Fruit fly (Drosophila melanogaster): ENCODE data around the gene Rtel1.

The Rtel1 gene

DNA sequence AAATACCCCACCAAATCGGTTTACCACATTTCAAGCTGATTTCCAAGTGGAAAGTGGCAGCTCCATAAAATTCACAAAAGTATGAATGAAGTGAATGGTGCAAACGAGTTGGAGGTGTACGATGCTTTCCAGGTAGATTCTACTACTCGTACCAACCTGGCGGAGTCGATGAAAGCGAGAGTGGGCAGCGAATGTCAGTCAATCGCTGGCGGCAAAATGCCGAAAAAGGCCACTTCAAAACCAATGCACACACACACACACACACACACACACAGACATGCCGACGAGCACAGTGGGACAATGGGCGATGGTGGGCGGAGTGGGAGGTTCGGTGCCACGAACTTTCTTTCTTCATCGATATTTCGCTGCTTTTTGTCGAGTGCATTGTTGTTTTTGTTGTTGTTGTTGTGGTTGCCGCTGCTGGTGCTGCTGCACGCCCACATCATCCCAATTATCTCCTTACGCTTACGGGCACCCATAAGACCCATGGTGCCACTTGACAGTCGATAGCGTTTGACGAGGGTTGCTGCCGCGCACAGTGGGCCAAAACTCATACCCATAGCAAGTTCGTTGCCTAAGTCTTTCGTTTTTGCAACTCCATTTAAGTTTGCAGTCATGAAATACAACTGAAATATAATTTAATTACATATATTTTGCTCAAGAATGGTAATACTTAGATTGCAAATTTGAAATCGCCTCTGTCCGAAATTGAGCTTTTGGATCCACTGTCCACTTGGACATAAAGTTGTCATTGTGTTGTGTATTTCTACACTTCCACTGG is 35.9 kb downstream of the Rtel1 start (continued):
- TF ChIP-seq tna (GFP tag; IDR thresholded peaks at IDR 0.05; ENCODE audit: partially characterized antibody) (no peak), CG6254 (GFP tag; optimal IDR thresholded peaks at IDR 0.05) (peak; percentile 30), zfh1 (GFP tag; IDR thresholded peaks at IDR 0.05) (peak; percentile 53; the same call in 1 of the 3 replicates), BEAF-32 (GFP tag; optimal IDR thresholded peaks at IDR 0.05) (no peak), CG15696 (tag; optimal IDR thresholded peaks at IDR 0.05) (no peak), Scr (GFP tag; IDR thresholded peaks at IDR 0.05; ENCODE audit: partially characterized antibody) (no peak), Atf6 (GFP tag; IDR thresholded peaks at IDR 0.05) (no peak), CG14667 (GFP tag; IDR thresholded peaks at IDR 0.05) (no peak), Vsx1 (GFP tag; optimal IDR thresholded peaks at IDR 0.05) (no peak), odd (GFP tag; optimal IDR thresholded peaks at IDR 0.05) (no peak), CG30403 (GFP tag; optimal IDR thresholded peaks at IDR 0.05) (peak; percentile 42), grau (tag; optimal IDR thresholded peaks at IDR 0.05) (peak; percentile 38), CG17568 (GFP tag; optimal IDR thresholded peaks at IDR 0.05) (no peak), gce (GFP tag; IDR thresholded peaks at IDR 0.05) (no peak), CG11696 (GFP tag; IDR thresholded peaks at IDR 0.05) (no peak), CG11723 (GFP tag; optimal IDR thresholded peaks at IDR 0.05) (no peak), Fer2 (tag; optimal IDR thresholded peaks at IDR 0.05) (no peak), sr (GFP tag; IDR thresholded peaks at IDR 0.05) (no peak), pfk (GFP tag; optimal IDR thresholded peaks at IDR 0.05) (no peak), dmrt11E (tag; optimal IDR thresholded peaks at IDR 0.05) (peak; percentile 31), ham (GFP tag; IDR thresholded peaks at IDR 0.05) (no peak), CTCF (GFP tag; optimal IDR thresholded peaks at IDR 0.05) (no peak), unc-4 (GFP tag; IDR thresholded peaks at IDR 0.05; ENCODE audit: partially characterized antibody) (no peak), lmd (GFP tag; IDR thresholded peaks at IDR 0.05) (peak; percentile 37; the same call in 1 of the 2 replicates), jigr1 (GFP tag; IDR thresholded peaks at IDR 0.05) (no peak)

- 0 out of 2 replicates have a peak, but pooled peaks have one; percentile 37 for TF ChIP-seq seq (GFP tag; IDR thresholded peaks at IDR 0.05)
- TF ChIP-seq CG6765 (GFP tag; optimal IDR thresholded peaks at IDR 0.05): no peak
- 0 out of 2 replicates have a peak, but pooled peaks have one; percentile 12 for TF ChIP-seq CG5953 (GFP tag; IDR thresholded peaks at IDR 0.05)
- peak; percentile 1 for TF ChIP-seq org-1 (GFP tag; optimal IDR thresholded peaks at IDR 0.05)
- peak; percentile 10; the same call in 1 of the 2 replicates for TF ChIP-seq CG17328 (GFP tag; IDR thresholded peaks at IDR 0.05)
- no peak for TF ChIP-seq chinmo (GFP tag; IDR thresholded peaks at IDR 0.05; ENCODE audit: partially characterized antibody)
- no peak for TF ChIP-seq scrt (GFP tag; optimal IDR thresholded peaks at IDR 0.05)
- TF ChIP-seq CG1529 (GFP tag; optimal IDR thresholded peaks at IDR 0.05): peak; percentile 3
- TF ChIP-seq Xbp1 (GFP tag; optimal IDR thresholded peaks at IDR 0.05): peak; percentile 7
- no peak for TF ChIP-seq Sry-β (GFP tag; optimal IDR thresholded peaks at IDR 0.05)
- TF ChIP-seq Ptx1 (GFP tag; IDR thresholded peaks at IDR 0.05): peak; percentile 66
- TF ChIP-seq Oli (tag; optimal IDR thresholded peaks at IDR 0.05): peak; percentile 52
- peak; percentile 38 for TF ChIP-seq pros (GFP tag; optimal IDR thresholded peaks at IDR 0.05)
- TF ChIP-seq CG2712 (tag; optimal IDR thresholded peaks at IDR 0.05): peak; percentile 53
- TF ChIP-seq ken (GFP tag; IDR thresholded peaks at IDR 0.05): peak; percentile 30; the same call in 1 of the 3 replicates
- peak; percentile 16 for TF ChIP-seq Dek (tag; optimal IDR thresholded peaks at IDR 0.05)
- TF ChIP-seq Hr51 (GFP tag; optimal IDR thresholded peaks at IDR 0.05): peak in 1 of 2 experiments; percentile 76
- TF ChIP-seq sob (GFP tag; IDR thresholded peaks at IDR 0.05): 0 out of 2 replicates have a peak, but pooled peaks have one; percentile 26
- peak; percentile 41 for TF ChIP-seq Med (GFP tag)
- TF ChIP-seq Ssrp (tag; optimal IDR thresholded peaks at IDR 0.05): peak; percentile 10
- TF ChIP-seq CoRest (tag; optimal IDR thresholded peaks at IDR 0.05): peak; percentile 43
- no peak for TF ChIP-seq crc (GFP tag; optimal IDR thresholded peaks at IDR 0.05)
- no peak for TF ChIP-seq pan (optimal IDR thresholded peaks at IDR 0.05)
- peak in 1 of 2 experiments; percentile 52 for TF ChIP-seq pan (GFP tag; optimal IDR thresholded peaks at IDR 0.05 in 1 of 2, IDR thresholded peaks at IDR 0.05 in 1 of 2)
- TF ChIP-seq amos (GFP tag; IDR thresholded peaks at IDR 0.05; ENCODE audit: partially characterized antibody): no peak
These were observed 39.0 kb downstream of the Rtel1 start for dm6 chrX:5786559-5786958.

Measured in whole organism, embryonic.